Worm (Caenorhabditis elegans): ENCODE data around the gene Y37D8A.5.

DNA sequence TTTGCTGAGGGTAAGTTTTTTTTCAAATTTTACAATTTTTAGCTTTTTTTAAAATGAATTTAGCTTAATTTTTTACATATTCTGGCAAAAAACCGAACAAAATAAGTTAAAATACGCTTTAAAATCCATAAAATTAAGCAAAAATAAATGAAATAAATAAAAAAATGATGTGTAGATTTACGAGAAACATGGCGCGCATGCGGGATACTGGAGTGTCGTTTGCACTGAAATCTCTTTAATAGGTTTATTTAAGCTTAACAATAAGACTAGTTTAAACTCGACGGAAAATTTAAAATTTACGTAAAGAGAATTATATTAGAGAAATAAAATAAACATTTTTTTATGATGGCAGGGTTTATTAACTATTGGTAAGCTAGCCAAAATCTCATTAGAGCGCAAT is 34.0 kb downstream of the Y37D8A.5 start:
- TF ChIP-seq unc-62 (GFP tag; optimal IDR thresholded peaks at IDR 0.05 in 1 of 2) (no peak), unc-62 (tag; optimal IDR thresholded peaks at IDR 0.05) (no peak), zfp-3 (GFP tag; conservative IDR thresholded peaks at IDR 0.05) (no peak), egl-27 (tag; optimal IDR thresholded peaks at IDR 0.05) (no peak), ztf-7 (tag; optimal IDR thresholded peaks at IDR 0.05) (no peak), madf-9 (GFP tag; conservative IDR thresholded peaks at IDR 0.05) (no peak), F10B5.3 (tag; optimal IDR thresholded peaks at IDR 0.05) (no peak), ces-1 (GFP tag; optimal IDR thresholded peaks at IDR 0.05) (no peak), snpc-4 (tag; optimal IDR thresholded peaks at IDR 0.05) (no peak), nhr-102 (tag; optimal IDR thresholded peaks at IDR 0.05) (no peak), nhr-28 (tag; optimal IDR thresholded peaks at IDR 0.05) (no peak)

Measured in whole organism, L4 larva.